Worm (Caenorhabditis elegans) whole organism, early embryonic: Measurements from ENCODE around the gene F54B11.8.

Experiments
- B0310.2 ChIP-seq: sonication (generic microtip); optimal IDR thresholded peaks from 2 replicates; lab custom pipeline; 2016; ENCODE audit warnings: mild to moderate bottlenecking, missing genetic modification characterization, missing compliant biosample characterization
- F13C5.2 ChIP-seq: sonication (generic microtip); optimal IDR thresholded peaks from 2 replicates; lab custom pipeline; 2017; ENCODE audit warnings: mild to moderate bottlenecking, missing genetic modification characterization, inconsistent platforms, missing compliant biosample characterization
- aly-1 ChIP-seq: sonication (generic microtip); optimal IDR thresholded peaks from 2 replicates; lab custom pipeline; 2016; ENCODE audit warnings: missing genetic modification characterization, missing compliant biosample characterization
- ama-1 ChIP-seq: fragments of 150-350 bp; optimal IDR thresholded peaks from 2 replicates; lab custom pipeline; 2014
- ceh-13 ChIP-seq: fragments of 200-800 bp; sonication (Bioruptor generic); optimal IDR thresholded peaks from 2 replicates; lab custom pipeline; 2018; ENCODE audit warnings: mild to moderate bottlenecking, missing genetic modification characterization, missing compliant biosample characterization
- ceh-36 ChIP-seq: sonication (generic microtip); optimal IDR thresholded peaks from 2 replicates; lab custom pipeline; 2016; ENCODE audit warnings: missing genetic modification characterization, inconsistent platforms, missing compliant biosample characterization
- ets-7 ChIP-seq: sonication (generic microtip); optimal IDR thresholded peaks from 2 replicates; lab custom pipeline; 2016; ENCODE audit warnings: missing genotype, missing genetic modification characterization, missing compliant biosample characterization
- flt-1 ChIP-seq: fragments of 200-800 bp; sonication (Bioruptor generic); IDR thresholded peaks from 2 replicates; pipeline ENCODE4 v1.3.6; 2022; ENCODE audit warnings: missing genetic modification characterization, missing compliant biosample characterization
- hmbx-1 ChIP-seq: sonication (generic microtip); optimal IDR thresholded peaks from 2 replicates; lab custom pipeline; 2016; ENCODE audit warnings: mild to moderate bottlenecking, missing genetic modification characterization, missing compliant biosample characterization
- hmg-4 ChIP-seq: fragments of 200-800 bp; sonication (Bioruptor generic); optimal IDR thresholded peaks from 2 replicates; lab custom pipeline; 2018; ENCODE audit warnings: mild to moderate bottlenecking, missing genetic modification characterization, missing compliant biosample characterization
- hnd-1 ChIP-seq: sonication (generic microtip); optimal IDR thresholded peaks from 2 replicates; lab custom pipeline; 2016; ENCODE audit warnings: missing genetic modification characterization, missing compliant biosample characterization
- pes-1 ChIP-seq: fragments of 200-800 bp; sonication (Bioruptor generic); IDR thresholded peaks from 2 replicates; pipeline ENCODE4 v1.3.6; 2022; ENCODE audit warnings: missing genetic modification reagents, missing genetic modification characterization, missing compliant biosample characterization
- scrt-1 ChIP-seq: fragments of 200-800 bp; sonication (Bioruptor generic); IDR thresholded peaks from 2 replicates; pipeline ENCODE4 v1.3.6; 2022; ENCODE audit warnings: missing genetic modification characterization, missing compliant biosample characterization
- sea-1 ChIP-seq: fragments of 200-800 bp; sonication (Bioruptor generic); conservative IDR thresholded peaks from 2 replicates; pipeline ENCODE4 v1.3.6; 2022; ENCODE audit warnings: missing genetic modification characterization, missing compliant biosample characterization
- tbx-11 ChIP-seq: fragments of 200-800 bp; sonication (Bioruptor generic); IDR thresholded peaks from 2 replicates; pipeline ENCODE4 v1.3.6; 2022; ENCODE audit warnings: missing genetic modification characterization, missing compliant biosample characterization
- tbx-37 ChIP-seq: fragments of 200-800 bp; sonication (Bioruptor generic); conservative IDR thresholded peaks from 2 replicates; pipeline ENCODE4 v1.3.6; 2022; ENCODE audit warnings: missing genetic modification reagents, missing genetic modification characterization, missing compliant biosample characterization
- tra-4 ChIP-seq: sonication (generic microtip); optimal IDR thresholded peaks from 2 replicates; lab custom pipeline; 2017; ENCODE audit warnings: missing genetic modification characterization, missing compliant biosample characterization

The F54B11.8 gene

DNA sequence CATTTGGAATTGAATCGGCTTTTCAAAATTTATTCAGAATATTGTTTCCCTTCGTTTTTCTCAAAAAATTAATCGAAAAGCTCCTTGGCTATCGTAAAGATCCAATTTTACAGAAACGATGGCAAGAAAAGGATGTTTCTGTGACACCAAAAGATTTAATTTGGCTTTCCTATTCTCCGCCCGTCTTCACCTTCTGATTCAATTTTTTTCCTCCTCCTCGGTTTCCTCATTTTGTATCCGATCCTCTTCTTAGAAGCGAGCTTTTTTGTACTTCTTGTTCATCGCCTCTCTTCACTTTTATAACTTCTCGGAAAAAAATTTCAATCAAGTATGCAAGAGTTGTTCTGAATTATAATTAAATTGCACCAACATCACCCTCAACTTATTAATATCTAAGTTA, 6.3 kb upstream of the F54B11.8 start:
- no peak for TF ChIP-seq hmg-4 (GFP tag; lab: Kevin White, UChicago)
- no peak for TF ChIP-seq scrt-1 (GFP tag; lab: Robert Waterston, UW)
- TF ChIP-seq B0310.2: no peak
- no peak for TF ChIP-seq ceh-13 (GFP tag; lab: Kevin White, UChicago)
- no peak for TF ChIP-seq ets-7 (tag; lab: Kevin White, UChicago)
- no peak for TF ChIP-seq hmbx-1 (tag; lab: Kevin White, UChicago)
- no peak for TF ChIP-seq flt-1
- TF ChIP-seq hnd-1 (tag; lab: Kevin White, UChicago): no peak
- no peak for TF ChIP-seq aly-1 (tag; lab: Kevin White, UChicago)
- no peak for TF ChIP-seq ceh-36 (tag; lab: Kevin White, UChicago)
- no peak for TF ChIP-seq tbx-37 (GFP tag; lab: Robert Waterston, UW)
- no peak for TF ChIP-seq ama-1 (lab: Kevin White, UChicago)
- TF ChIP-seq sea-1 (GFP tag; lab: Robert Waterston, UW): no peak
- no peak for TF ChIP-seq F13C5.2 (tag; lab: Kevin White, UChicago)
- TF ChIP-seq tbx-11: no peak
- no peak for TF ChIP-seq tra-4 (tag; lab: Kevin White, UChicago)
- TF ChIP-seq pes-1 (GFP tag; lab: Robert Waterston, UW): no peak

DNA sequence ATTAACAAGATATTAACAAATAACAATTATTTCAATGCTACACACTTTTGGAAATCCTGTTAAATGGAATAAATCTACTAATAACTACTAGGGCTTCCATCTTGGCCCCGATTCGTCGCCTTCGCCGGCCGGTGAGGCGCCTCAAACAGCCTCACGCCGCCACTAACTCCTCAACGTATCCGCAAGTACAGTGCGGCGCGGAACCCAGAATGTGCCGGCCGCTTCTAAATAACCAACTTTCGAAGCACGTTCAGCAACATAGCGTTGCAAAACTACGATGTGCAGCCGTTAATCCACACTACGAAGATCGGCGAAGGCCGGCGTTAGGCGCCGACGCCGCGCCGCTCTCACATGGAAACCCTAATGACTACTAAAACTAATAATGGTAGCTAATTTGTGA, 2.1 kb upstream of the F54B11.8 start:
- TF ChIP-seq flt-1 (no peak), ama-1 (lab: Kevin White, UChicago) (no peak), sea-1 (GFP tag; lab: Robert Waterston, UW) (no peak), B0310.2 (no peak)

DNA sequence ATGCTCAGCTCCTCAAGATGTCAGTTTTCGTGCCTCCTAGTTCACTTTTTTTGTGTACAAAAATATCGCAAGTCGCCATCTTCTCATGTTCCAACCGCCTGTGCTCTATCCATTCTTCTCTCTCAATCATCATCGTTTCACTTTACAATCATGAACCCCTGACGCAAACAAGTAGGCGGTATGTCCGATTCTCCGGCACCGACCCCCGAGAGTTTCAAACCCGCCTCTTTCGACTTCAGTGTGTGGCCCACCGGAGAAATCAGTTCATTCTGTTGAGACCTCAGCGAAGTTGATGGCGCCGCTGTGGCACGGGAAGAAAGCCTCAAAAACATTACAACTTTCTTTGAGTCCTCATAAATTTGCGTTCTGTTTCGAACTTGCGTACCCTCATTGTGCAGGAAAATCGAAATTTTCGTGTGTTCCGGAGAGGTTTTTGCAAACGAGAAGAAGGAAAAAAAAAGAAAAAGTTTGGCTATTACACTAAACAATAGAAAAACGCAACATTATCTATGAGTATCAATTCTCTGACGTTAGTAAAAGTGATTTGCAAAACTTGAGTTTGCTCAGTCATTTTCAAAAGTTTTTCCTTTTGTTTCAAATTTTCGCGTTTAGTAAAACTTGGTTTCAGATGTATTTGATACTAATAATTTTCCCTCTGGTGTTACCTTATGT, 1.4 kb upstream of the F54B11.8 start, which contains the start of gene F54B11.9:
Gene F54B11.9, plus strand, starts transcription at position 622 of the 672 bp plus-strand sequence.
- TF ChIP-seq scrt-1 (GFP tag; lab: Robert Waterston, UW) (no peak), ceh-36 (tag; lab: Kevin White, UChicago) (no peak), tra-4 (tag; lab: Kevin White, UChicago) (no peak), ceh-13 (GFP tag; lab: Kevin White, UChicago) (no peak), flt-1 (no peak)

DNA sequence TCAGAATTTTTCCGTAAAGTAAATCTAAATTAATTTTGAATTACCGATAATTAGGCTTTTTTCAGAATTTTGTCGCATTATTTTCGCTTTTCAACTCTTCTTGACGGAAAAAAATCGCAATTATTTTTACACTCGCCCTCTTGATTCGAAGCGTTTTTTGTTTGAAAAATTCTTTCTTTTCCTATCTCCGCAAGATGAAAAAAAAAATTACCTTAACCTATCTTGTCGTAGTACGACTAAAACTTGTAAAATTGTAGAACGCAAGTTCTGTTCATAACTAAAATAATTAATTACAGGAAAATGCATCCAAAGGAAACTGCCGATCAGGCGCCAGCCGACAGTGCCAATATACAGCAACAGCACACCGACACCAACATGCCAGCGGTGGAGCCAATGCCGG, 3.6 kb downstream of the F54B11.8 start, which contains the start of gene F54B11.7:
Gene F54B11.7, plus strand, starts transcription at position 301 of the 400 bp plus-strand sequence.
- TF ChIP-seq hmg-4 (GFP tag; lab: Kevin White, UChicago): no peak
- no peak for TF ChIP-seq aly-1 (tag; lab: Kevin White, UChicago)
- TF ChIP-seq ceh-13 (GFP tag; lab: Kevin White, UChicago): no peak
- no peak for TF ChIP-seq ama-1 (lab: Kevin White, UChicago)
- TF ChIP-seq tbx-37 (GFP tag; lab: Robert Waterston, UW): no peak
- TF ChIP-seq B0310.2: no peak
- no peak for TF ChIP-seq ceh-36 (tag; lab: Kevin White, UChicago)
- no peak for TF ChIP-seq tbx-11
- TF ChIP-seq pes-1 (GFP tag; lab: Robert Waterston, UW): no peak
- no peak for TF ChIP-seq scrt-1 (GFP tag; lab: Robert Waterston, UW)
- no peak for TF ChIP-seq flt-1
- TF ChIP-seq hnd-1 (tag; lab: Kevin White, UChicago): no peak

DNA sequence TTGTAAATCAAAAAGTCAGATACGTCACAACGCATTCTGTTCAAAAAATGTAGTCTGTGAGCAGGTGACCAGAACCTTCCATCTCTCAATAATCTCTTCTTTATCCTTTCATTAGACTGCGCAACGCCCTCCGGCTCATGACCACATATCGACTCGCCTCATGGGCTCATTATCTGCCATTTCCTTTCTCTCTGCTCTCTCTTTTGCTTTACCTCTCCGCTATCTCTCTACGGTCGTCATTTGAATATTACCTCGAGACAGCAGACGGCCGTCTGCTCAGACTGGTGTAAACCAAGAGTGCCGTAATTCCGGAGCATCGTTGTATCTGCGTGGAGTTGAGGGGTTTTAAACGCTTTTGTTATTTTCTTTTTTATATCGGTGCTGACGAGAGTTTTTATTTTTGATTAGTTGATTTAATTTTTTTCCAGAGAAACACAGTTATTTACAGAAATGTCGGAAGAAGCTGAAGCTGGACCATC, 5.7 kb downstream of the F54B11.8 start, which contains the start of gene bra-1:
Gene bra-1, plus strand, starts transcription at position 429 of the 479 bp plus-strand sequence.
- TF ChIP-seq tbx-37 (GFP tag; lab: Robert Waterston, UW): 0 out of 2 replicates have a peak, but pooled peaks have one; percentile 28
- TF ChIP-seq F13C5.2 (tag; lab: Kevin White, UChicago): peak; percentile 77
- TF ChIP-seq sea-1 (GFP tag; lab: Robert Waterston, UW): no peak
- no peak for TF ChIP-seq flt-1
- TF ChIP-seq scrt-1 (GFP tag; lab: Robert Waterston, UW): no peak
- TF ChIP-seq ceh-36 (tag; lab: Kevin White, UChicago): peak; percentile 43
- TF ChIP-seq hmg-4 (GFP tag; lab: Kevin White, UChicago): peak; percentile 36

DNA sequence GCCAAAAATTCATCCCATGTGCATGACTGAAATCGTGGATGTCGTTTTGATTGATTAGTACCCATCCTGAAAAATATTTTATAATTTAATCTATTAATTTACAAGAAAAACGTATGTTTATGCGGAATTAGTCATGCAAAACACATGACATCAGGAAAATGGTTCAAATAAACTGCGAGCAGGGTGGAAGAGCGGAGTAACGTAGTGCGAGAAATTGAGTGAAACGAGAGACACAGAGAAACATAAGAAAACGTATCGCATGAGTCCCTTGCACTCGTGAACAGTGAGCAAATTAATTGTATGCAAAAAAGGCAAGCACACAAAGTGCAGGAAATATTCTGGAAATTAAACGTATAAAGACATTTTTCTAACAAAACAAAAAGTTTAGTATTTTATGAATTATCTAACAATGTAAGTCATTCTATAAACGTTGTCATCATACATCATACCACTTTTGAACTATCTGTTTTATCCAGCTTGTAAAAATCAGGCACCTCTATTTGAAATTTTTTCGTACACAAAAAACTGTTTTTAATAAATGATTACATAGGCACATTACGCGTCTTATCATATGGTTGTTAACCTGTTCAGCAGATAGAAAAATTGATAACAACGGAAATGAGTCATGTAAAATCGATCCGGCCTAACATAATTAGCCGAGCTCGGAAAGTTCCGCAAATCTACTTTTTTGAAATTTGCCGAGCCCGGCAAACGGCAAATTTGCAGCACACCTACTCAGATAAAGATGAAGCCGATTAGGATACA, 7.5 kb downstream of the F54B11.8 start, which contains the start of gene F54B11.5:
Gene F54B11.5, minus strand, starts transcription at position 66 of the 765 bp plus-strand sequence.
- TF ChIP-seq F13C5.2 (tag; lab: Kevin White, UChicago): peak; percentile 36
- no peak for TF ChIP-seq ama-1 (lab: Kevin White, UChicago)

DNA sequence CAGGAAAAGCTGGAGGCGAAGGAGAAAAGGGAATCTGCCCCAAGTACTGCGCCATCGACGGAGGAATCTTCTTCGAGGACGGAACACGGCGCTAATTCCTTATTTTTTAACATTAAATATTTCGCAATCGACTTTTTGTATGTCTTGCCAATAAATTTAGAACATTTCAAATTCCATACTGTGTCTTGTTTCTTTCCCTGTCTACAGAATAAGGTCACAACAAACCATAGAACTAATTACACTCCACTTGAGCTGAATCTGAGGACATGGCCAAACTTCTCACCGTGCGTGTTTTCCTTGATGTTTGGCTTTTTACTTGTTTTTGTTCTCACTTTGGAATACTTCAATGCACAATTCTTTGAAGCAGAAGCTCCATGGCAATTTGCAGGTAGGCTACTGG, 11.4 kb downstream of the F54B11.8 start, which contains the start of gene F54B11.4:
Gene F54B11.4, plus strand, starts transcription at position 301 of the 400 bp plus-strand sequence.
- TF ChIP-seq hmg-4 (GFP tag; lab: Kevin White, UChicago): no peak
- no peak for TF ChIP-seq tbx-37 (GFP tag; lab: Robert Waterston, UW)

DNA sequence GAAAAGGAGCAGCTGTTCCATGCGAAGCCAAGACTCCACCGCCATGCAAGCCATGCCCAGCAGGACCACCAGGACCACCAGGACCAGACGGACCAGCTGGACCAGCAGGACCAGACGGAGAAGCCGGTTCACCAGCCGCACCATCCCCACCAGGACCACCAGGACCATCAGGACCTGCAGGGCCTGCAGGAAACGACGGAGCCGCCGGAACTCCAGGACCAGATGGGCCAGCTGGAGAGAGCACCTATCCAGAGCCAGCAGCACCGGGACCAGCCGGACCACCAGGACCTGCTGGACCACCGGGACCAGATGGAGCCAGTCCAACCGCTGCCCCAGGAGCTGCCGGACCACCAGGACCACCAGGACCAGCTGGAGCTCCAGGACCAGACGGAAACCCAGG, 11.8 kb downstream of the F54B11.8 start:
- TF ChIP-seq aly-1 (tag; lab: Kevin White, UChicago) (peak; percentile 49), scrt-1 (GFP tag; lab: Robert Waterston, UW) (0 out of 2 replicates have a peak, but pooled peaks have one; percentile 7), B0310.2 (no peak)
